Worm (Caenorhabditis elegans): ENCODE results near the gene C01G10.7.
"Not testable (repeated sequence)": the region's sequence is repeated elsewhere in the genome, so short reads cannot be mapped to it uniquely, and the experiment has no call there.

The C01G10.7 gene

DNA sequence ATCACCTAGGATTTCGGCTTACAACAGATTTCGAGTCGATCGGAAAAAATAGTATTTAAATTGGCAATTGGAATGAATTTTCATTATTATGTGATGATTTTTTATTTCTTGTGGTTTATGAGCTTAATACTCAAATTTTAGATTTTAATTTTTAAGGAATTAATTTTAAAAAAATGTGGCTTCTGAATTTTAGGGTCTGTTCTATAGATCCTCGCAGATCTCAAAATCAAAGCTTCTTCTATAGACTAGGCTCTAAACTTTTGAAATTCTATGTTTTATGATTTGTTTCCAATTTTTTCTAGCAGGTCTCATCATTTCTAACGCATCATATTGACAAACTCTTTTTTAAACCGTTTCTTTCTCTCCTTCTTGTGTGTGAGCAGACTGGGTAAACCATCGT lies 7.1 kb downstream of the C01G10.7 start, which contains the start of gene txt-12:
txt-12 (plus strand) TSS at position 301 of the 400 bp plus-strand sequence.
- no peak for TF ChIP-seq crh-2 (tag; optimal IDR thresholded peaks at IDR 0.05)
- no peak for TF ChIP-seq sem-4 (tag; optimal IDR thresholded peaks at IDR 0.05)
- no peak for TF ChIP-seq nhr-6 (tag; optimal IDR thresholded peaks at IDR 0.05)
- TF ChIP-seq lin-39 (tag; optimal IDR thresholded peaks at IDR 0.05), result no peak
- TF ChIP-seq R02D3.7 (tag; optimal IDR thresholded peaks at IDR 0.05), result no peak
- TF ChIP-seq Y55F3AM.14 (GFP tag; optimal IDR thresholded peaks at IDR 0.05), result no peak
- no peak for TF ChIP-seq nhr-11 (tag; optimal IDR thresholded peaks at IDR 0.05)
- no peak for TF ChIP-seq nhr-77 (tag; optimal IDR thresholded peaks at IDR 0.05)
- TF ChIP-seq snpc-4 (tag; optimal IDR thresholded peaks at IDR 0.05), result no peak
- TF ChIP-seq ztf-4 (tag; optimal IDR thresholded peaks at IDR 0.05), result no peak
- TF ChIP-seq alr-1 (tag; optimal IDR thresholded peaks at IDR 0.05), result no peak
- TF ChIP-seq blmp-1 (tag; optimal IDR thresholded peaks at IDR 0.05; ENCODE audit: insufficient read depth), result no peak
- no peak for TF ChIP-seq lin-11 (tag; optimal IDR thresholded peaks at IDR 0.05)
- TF ChIP-seq peb-1 (tag; optimal IDR thresholded peaks at IDR 0.05), result no peak
- no peak for TF ChIP-seq nhr-237 (tag; optimal IDR thresholded peaks at IDR 0.05)
- no peak for TF ChIP-seq unc-39 (tag; optimal IDR thresholded peaks at IDR 0.05)
- TF ChIP-seq nhr-21 (tag; optimal IDR thresholded peaks at IDR 0.05), result no peak

DNA sequence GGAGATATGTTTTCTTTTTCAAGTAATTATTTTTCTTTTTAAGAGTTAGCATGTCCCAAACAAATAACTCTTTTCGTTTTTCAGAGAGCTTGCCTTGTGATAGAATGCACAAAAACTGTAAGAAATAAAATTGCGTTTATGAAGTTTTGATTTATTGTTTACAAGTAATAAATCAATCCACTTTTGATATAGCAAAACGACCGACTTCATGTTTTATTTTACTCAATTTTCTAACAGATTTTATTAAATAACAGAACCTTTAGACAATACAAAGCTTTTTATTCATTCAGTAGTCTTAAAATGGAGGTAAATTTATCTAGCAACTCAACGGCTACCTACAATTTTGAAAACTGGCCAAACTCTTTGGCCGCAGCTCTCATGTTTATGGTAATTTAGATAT lies 9.2 kb downstream of the C01G10.7 start, which contains the start of gene srx-78:
srx-78 (plus strand) TSS at position 301 of the 400 bp plus-strand sequence.
- no peak for TF ChIP-seq ztf-11 (tag; optimal IDR thresholded peaks at IDR 0.05)
- TF ChIP-seq lin-11 (tag; optimal IDR thresholded peaks at IDR 0.05), result no peak
- no peak for TF ChIP-seq sma-3 (GFP tag; optimal IDR thresholded peaks at IDR 0.05)
- TF ChIP-seq mab-5 (tag; optimal IDR thresholded peaks at IDR 0.05), result no peak

DNA sequence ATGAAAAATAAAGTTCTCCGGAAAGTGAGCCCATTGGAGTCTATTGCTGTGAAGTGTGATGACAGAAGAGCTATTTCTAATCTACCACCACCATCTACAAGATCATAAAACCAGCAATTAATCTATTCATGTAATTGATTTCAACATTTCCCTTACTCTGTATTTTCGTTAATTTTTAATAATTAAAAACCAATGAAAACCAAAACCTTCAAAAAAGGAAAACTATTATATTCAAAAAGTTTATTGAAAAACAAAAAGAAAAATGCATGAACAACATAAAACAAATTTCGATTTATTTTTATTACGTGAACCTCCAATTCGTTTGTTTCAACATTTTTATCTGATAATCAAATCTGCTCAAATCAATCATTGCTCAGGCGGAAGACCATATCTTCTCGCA lies 13.9 kb downstream of the C01G10.7 start, which contains the start of gene C01G10.1:
C01G10.1 (plus strand) TSS at position 301 of the 400 bp plus-strand sequence.
- TF ChIP-seq blmp-1 (tag; optimal IDR thresholded peaks at IDR 0.05; ENCODE audit: insufficient read depth) (no peak), sem-4 (tag; optimal IDR thresholded peaks at IDR 0.05) (no peak), nhr-10 (tag; optimal IDR thresholded peaks at IDR 0.05) (no peak), C34F6.9 (tag; optimal IDR thresholded peaks at IDR 0.05) (no peak), ztf-11 (tag; optimal IDR thresholded peaks at IDR 0.05) (no peak), dmd-4 (tag; optimal IDR thresholded peaks at IDR 0.05) (no peak), nhr-237 (tag; optimal IDR thresholded peaks at IDR 0.05) (no peak), nhr-6 (tag; optimal IDR thresholded peaks at IDR 0.05) (no peak), aly-2 (tag; optimal IDR thresholded peaks at IDR 0.05) (no peak), snpc-4 (tag; optimal IDR thresholded peaks at IDR 0.05) (no peak), mbf-1 (tag; optimal IDR thresholded peaks at IDR 0.05) (no peak), lsy-2 (tag; optimal IDR thresholded peaks at IDR 0.05) (no peak), lin-13 (GFP tag; optimal IDR thresholded peaks at IDR 0.05) (no peak), ztf-1 (GFP tag; conservative IDR thresholded peaks at IDR 0.05) (no peak), zag-1 (tag; optimal IDR thresholded peaks at IDR 0.05) (no peak), ceh-82 (tag; optimal IDR thresholded peaks at IDR 0.05) (no peak), R02D3.7 (tag; optimal IDR thresholded peaks at IDR 0.05) (no peak), unc-39 (tag; optimal IDR thresholded peaks at IDR 0.05) (no peak)

ce11 chrV:15105893-15106598 lies 20.5 kb downstream of the C01G10.7 start, which contains the start of gene C01G10.14:
Gene C01G10.14 (minus strand): TSS chrV:15105943.
- TF ChIP-seq sma-9 (GFP tag; optimal IDR thresholded peaks at IDR 0.05); sma-9 (tag; optimal IDR thresholded peaks at IDR 0.05); snpc-4 (tag; optimal IDR thresholded peaks at IDR 0.05); peb-1 (tag; optimal IDR thresholded peaks at IDR 0.05): not testable (repeated sequence)

DNA sequence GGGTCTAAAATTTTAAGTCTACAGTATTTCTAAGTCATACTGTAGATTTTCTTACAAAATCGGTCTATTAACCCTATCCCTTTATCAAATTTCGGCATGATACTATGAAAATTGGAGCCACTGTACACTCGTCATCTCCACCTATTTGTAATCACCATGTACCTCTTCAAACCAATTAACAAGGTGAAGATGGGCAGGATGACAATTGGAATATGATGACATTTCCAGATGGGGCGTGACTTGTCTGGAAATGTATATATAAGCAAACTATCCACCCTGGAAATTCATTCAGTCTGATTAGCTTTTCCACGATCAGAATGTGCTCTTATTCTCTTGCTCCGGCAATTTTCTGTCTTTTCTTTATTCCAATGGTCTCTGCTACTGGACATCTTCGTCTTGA lies 23.7 kb downstream of the C01G10.7 start, which contains the start of gene Y75B12A.2:
Y75B12A.2 (plus strand) TSS at position 301 of the 400 bp plus-strand sequence.
- no peak for TF ChIP-seq unc-39 (tag; optimal IDR thresholded peaks at IDR 0.05)
- no peak for TF ChIP-seq sem-4 (tag; optimal IDR thresholded peaks at IDR 0.05)
- TF ChIP-seq ama-1 (optimal IDR thresholded peaks at IDR 0.05), result no peak
- no peak for TF ChIP-seq egl-27 (tag; optimal IDR thresholded peaks at IDR 0.05)
- TF ChIP-seq ZK546.5 (tag; optimal IDR thresholded peaks at IDR 0.05), result no peak
- TF ChIP-seq Y55F3AM.14 (GFP tag; optimal IDR thresholded peaks at IDR 0.05), result no peak
- TF ChIP-seq ztf-4 (tag; optimal IDR thresholded peaks at IDR 0.05), result no peak
- TF ChIP-seq F13H6.1 (tag; optimal IDR thresholded peaks at IDR 0.05), result no peak
- TF ChIP-seq peb-1 (tag; optimal IDR thresholded peaks at IDR 0.05), result no peak
- TF ChIP-seq lin-13 (GFP tag; optimal IDR thresholded peaks at IDR 0.05), result no peak
- TF ChIP-seq nhr-237 (tag; optimal IDR thresholded peaks at IDR 0.05), result no peak
- TF ChIP-seq C34F6.9 (tag; optimal IDR thresholded peaks at IDR 0.05), result no peak
- TF ChIP-seq gmeb-1 (tag; optimal IDR thresholded peaks at IDR 0.05), result no peak
